Fruit fly (Drosophila melanogaster): ENCODE results near the gene CG31751.

Gene CG31751

dm6 chr2L:18708239-18708891, 31.3 kb downstream of the CG31751 start, which contains the start of the genes Faf2 and Grip71 (continued):
- TF ChIP-seq psq (GFP tag; optimal IDR thresholded peaks at IDR 0.05) (peak; percentile 77), CG18011 (GFP tag; optimal IDR thresholded peaks at IDR 0.05) (peak; percentile 54), PHDP (tag; optimal IDR thresholded peaks at IDR 0.05) (peak; percentile 89), CrebB (tag; optimal IDR thresholded peaks at IDR 0.05) (peak; percentile 63), CG6175 (GFP tag; IDR thresholded peaks at IDR 0.05) (peak; percentile 84), danr (GFP tag; IDR thresholded peaks at IDR 0.05) (peak; percentile 89; the same call in 1 of the 2 replicates), fd96Cb (tag; optimal IDR thresholded peaks at IDR 0.05) (peak; percentile 94), CG9215 (GFP tag; IDR thresholded peaks at IDR 0.05) (peak; percentile 92), ac (GFP tag; optimal IDR thresholded peaks at IDR 0.05) (peak; percentile 30), CG3163 (GFP tag; optimal IDR thresholded peaks at IDR 0.05) (peak; percentile 42), CG31441 (GFP tag; IDR thresholded peaks at IDR 0.05) (peak; percentile 90), CG31388 (GFP tag; optimal IDR thresholded peaks at IDR 0.05) (peak; percentile 88), CG17612 (GFP tag; IDR thresholded peaks at IDR 0.05) (peak; percentile 87), Dip2 (GFP tag; IDR thresholded peaks at IDR 0.05) (peak; percentile 51; the same call in 1 of the 2 replicates), Ptx1 (GFP tag; IDR thresholded peaks at IDR 0.05) (peak; percentile 97), zfh2 (GFP tag; optimal IDR thresholded peaks at IDR 0.05) (peak; percentile 90), Oaz (GFP tag; IDR thresholded peaks at IDR 0.05) (peak; percentile 89), CG43689 (GFP tag; IDR thresholded peaks at IDR 0.05) (peak; percentile 74), CG10565 (GFP tag; optimal IDR thresholded peaks at IDR 0.05) (no peak), CG6683 (GFP tag; optimal IDR thresholded peaks at IDR 0.05) (no peak), Atf3 (GFP tag; optimal IDR thresholded peaks at IDR 0.05) (peak; percentile 82), nerfin-2 (GFP tag; IDR thresholded peaks at IDR 0.05; ENCODE audit: partially characterized antibody) (no peak), bsh (GFP tag; optimal IDR thresholded peaks at IDR 0.05) (peak in 1 of 2 experiments; percentile 93), ssp (GFP tag; IDR thresholded peaks at IDR 0.05) (peak; percentile 99), CG11695 (GFP tag; IDR thresholded peaks at IDR 0.05) (peak; percentile 84), CG12744 (GFP tag; optimal IDR thresholded peaks at IDR 0.05) (peak; percentile 68), CG7745 (tag; optimal IDR thresholded peaks at IDR 0.05) (no peak), Dad (GFP tag; optimal IDR thresholded peaks at IDR 0.05) (peak; percentile 70), pan (optimal IDR thresholded peaks at IDR 0.05) (no peak), pan (GFP tag; optimal IDR thresholded peaks at IDR 0.05 in 1 of 2, IDR thresholded peaks at IDR 0.05 in 1 of 2) (peak in 1 of 2 experiments; percentile 95), NfI (GFP tag; optimal IDR thresholded peaks at IDR 0.05) (peak; percentile 92), Dek (tag; optimal IDR thresholded peaks at IDR 0.05) (peak; percentile 92), CG16779 (GFP tag; IDR thresholded peaks at IDR 0.05) (peak; percentile 83; the same call in 1 of the 2 replicates), ems (GFP tag; optimal IDR thresholded peaks at IDR 0.05) (peak; percentile 90), emc (GFP tag; optimal IDR thresholded peaks at IDR 0.05) (peak; percentile 71), CG6813 (GFP tag; optimal IDR thresholded peaks at IDR 0.05) (no peak), E2f2 (GFP tag; IDR thresholded peaks at IDR 0.05) (peak; percentile 86), NC2β (GFP tag; optimal IDR thresholded peaks at IDR 0.05) (peak; percentile 84), Nf-YC (tag; optimal IDR thresholded peaks at IDR 0.05) (peak; percentile 81), Jarid2 (GFP tag; optimal IDR thresholded peaks at IDR 0.05) (peak; percentile 52), CkIIα-i1 (GFP tag; IDR thresholded peaks at IDR 0.05) (peak; percentile 71; the same call in 1 of the 2 replicates), CG12769 (tag; optimal IDR thresholded peaks at IDR 0.05) (peak; percentile 82), jigr1 (GFP tag; IDR thresholded peaks at IDR 0.05) (peak; percentile 86), Dref (GFP tag; IDR thresholded peaks at IDR 0.05) (peak; percentile 49), CG2199 (GFP tag; IDR thresholded peaks at IDR 0.05) (peak; percentile 64; the same call in 2 of the 3 replicates), sna (GFP tag; IDR thresholded peaks at IDR 0.05; ENCODE audit: partially characterized antibody) (no peak), CG13287 (GFP tag; IDR thresholded peaks at IDR 0.05; ENCODE audit: partially characterized antibody) (peak; percentile 52), luna (GFP tag; optimal IDR thresholded peaks at IDR 0.05) (no peak), Antp (GFP tag; optimal IDR thresholded peaks at IDR 0.05) (peak; percentile 77), CG12071 (GFP tag; optimal IDR thresholded peaks at IDR 0.05) (peak; percentile 41)

All from whole organism, embryonic.